Fruit fly (Drosophila melanogaster): ENCODE results near the gene m.

m gene

DNA sequence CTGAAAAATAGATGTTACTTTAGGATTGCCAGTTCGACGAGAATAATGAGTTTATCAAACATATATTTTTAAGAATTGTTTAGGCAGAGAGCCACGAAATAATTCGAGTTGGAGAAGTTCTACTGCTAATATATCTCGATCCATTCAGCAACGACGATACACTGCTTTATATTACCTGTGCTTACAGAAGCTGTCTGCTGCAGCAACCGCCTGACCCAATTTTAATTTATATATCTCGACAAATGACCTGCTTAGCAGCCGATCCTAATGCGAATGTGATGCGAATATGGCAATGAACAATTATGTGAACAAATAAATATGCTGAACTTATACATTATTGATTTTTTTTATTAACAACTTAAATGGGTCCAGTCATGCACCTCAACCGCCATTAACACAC is 44.4 kb downstream of the m start:
- TF ChIP-seq Ravus (GFP tag; IDR thresholded peaks at IDR 0.05) (no peak), phol (tag; optimal IDR thresholded peaks at IDR 0.05) (peak; percentile 40), chif (GFP tag; optimal IDR thresholded peaks at IDR 0.05) (no peak), CG7987 (GFP tag; optimal IDR thresholded peaks at IDR 0.05) (no peak), shn (GFP tag; optimal IDR thresholded peaks at IDR 0.05) (no peak), pho (GFP tag; optimal IDR thresholded peaks at IDR 0.05) (no peak), gro (GFP tag; optimal IDR thresholded peaks at IDR 0.05) (no peak), Ets65A (GFP tag) (no peak), Nf-YA (GFP tag; IDR thresholded peaks at IDR 0.05) (no peak), CG4424 (GFP tag; optimal IDR thresholded peaks at IDR 0.05) (no peak), sim (GFP tag; IDR thresholded peaks at IDR 0.05) (no peak), CG6654 (GFP tag; optimal IDR thresholded peaks at IDR 0.05) (no peak), CG12299 (tag; optimal IDR thresholded peaks at IDR 0.05) (no peak), mam (GFP tag; optimal IDR thresholded peaks at IDR 0.05) (no peak), usp (GFP tag; optimal IDR thresholded peaks at IDR 0.05) (no peak), oc (tag; optimal IDR thresholded peaks at IDR 0.05) (no peak), ranshi (GFP tag; IDR thresholded peaks at IDR 0.05) (no peak), CG31365 (tag; optimal IDR thresholded peaks at IDR 0.05) (peak; percentile 69), CG18011 (GFP tag; optimal IDR thresholded peaks at IDR 0.05) (peak; percentile 91), cg (GFP tag; optimal IDR thresholded peaks at IDR 0.05) (no peak), lbe (GFP tag; optimal IDR thresholded peaks at IDR 0.05) (no peak), CG16813 (GFP tag; IDR thresholded peaks at IDR 0.05; ENCODE audit: partially characterized antibody) (no peak), MESR4 (GFP tag; optimal IDR thresholded peaks at IDR 0.05) (no peak), Abd-B (GFP tag; optimal IDR thresholded peaks at IDR 0.05) (no peak), zen (tag; optimal IDR thresholded peaks at IDR 0.05) (peak; percentile 17), bigmax (GFP tag; optimal IDR thresholded peaks at IDR 0.05) (no peak), Max (GFP tag; optimal IDR thresholded peaks at IDR 0.05) (no peak), Poxn (GFP tag; IDR thresholded peaks at IDR 0.05) (no peak), Hr51 (GFP tag; optimal IDR thresholded peaks at IDR 0.05) (no peak), stwl (tag; optimal IDR thresholded peaks at IDR 0.05) (peak; percentile 39), croc (GFP tag; conservative IDR thresholded peaks at IDR 0.05) (no peak), CG14710 (tag; optimal IDR thresholded peaks at IDR 0.05) (peak; percentile 41), CG10366 (GFP tag; IDR thresholded peaks at IDR 0.05) (no peak), CG9797 (GFP tag; optimal IDR thresholded peaks at IDR 0.05) (no peak), CG4360 (GFP tag; IDR thresholded peaks at IDR 0.05) (no peak), CG6254 (GFP tag; optimal IDR thresholded peaks at IDR 0.05) (no peak), Hsf (GFP tag; optimal IDR thresholded peaks at IDR 0.05) (no peak), CG18764 (GFP tag; optimal IDR thresholded peaks at IDR 0.05) (no peak), Hr3 (GFP tag; optimal IDR thresholded peaks at IDR 0.05) (peak; percentile 45), CG9437 (GFP tag; optimal IDR thresholded peaks at IDR 0.05) (no peak), HmgZ (tag; optimal IDR thresholded peaks at IDR 0.05) (no peak), maf-S (GFP tag; optimal IDR thresholded peaks at IDR 0.05) (no peak), CG8290 (GFP tag; optimal IDR thresholded peaks at IDR 0.05) (peak; percentile 93), CG8290 (tag; optimal IDR thresholded peaks at IDR 0.05) (peak in 1 of 2 experiments; percentile 3), Scr (GFP tag; IDR thresholded peaks at IDR 0.05; ENCODE audit: partially characterized antibody) (no peak), Mrtf (GFP tag; IDR thresholded peaks at IDR 0.05) (no peak), sens (GFP tag) (peak; percentile 6)
